Fruit fly (Drosophila melanogaster) whole organism, embryonic: Measurements from ENCODE around the gene Atu.
A peak's percentile ranks its signal among the peaks of the same experiment; 100 is the strongest.

Experiments used
- ATbp ChIP-seq: fragments of 200-800 bp; sonication (Bioruptor generic); optimal IDR thresholded peaks from 2 replicates; lab custom pipeline; 2017; ENCODE audit warnings: missing biosample characterization, mild to moderate bottlenecking, missing genetic modification characterization, missing genetic modification reagents
- CG10274 ChIP-seq: fragments of 200-800 bp; sonication (Bioruptor generic); optimal IDR thresholded peaks from 3 replicates; lab custom pipeline; 2017; ENCODE audit warnings: missing biosample characterization, mild to moderate bottlenecking, missing genetic modification characterization
- CG16813 ChIP-seq: fragments of 200-800 bp; sonication (Bioruptor generic); IDR thresholded peaks from 3 replicates; pipeline ENCODE4 v1.3.6; 2022; ENCODE audit warnings: missing biosample characterization, missing genetic modification characterization; ENCODE audit not compliant: partially characterized antibody
- CG17612 ChIP-seq: fragments of 200-800 bp; sonication (Bioruptor generic); IDR thresholded peaks from 2 replicates; pipeline ENCODE4 v1.3.6; 2022; ENCODE audit warnings: missing biosample characterization, missing genetic modification characterization
- CG1792 ChIP-seq: fragments of 200-800 bp; sonication (Bioruptor generic); optimal IDR thresholded peaks from 2 replicates; lab custom pipeline; 2016; ENCODE audit warnings: missing biosample characterization, missing genetic modification characterization
- CG18262 ChIP-seq: fragments of 200-800 bp; optimal IDR thresholded peaks from 3 replicates; lab custom pipeline; 2019; ENCODE audit warnings: missing biosample characterization, mild to moderate bottlenecking, missing genetic modification characterization, moderate library complexity
- CG33557 ChIP-seq: fragments of 200-800 bp; sonication (Bioruptor generic); optimal IDR thresholded peaks from 2 replicates; lab custom pipeline; 2019; ENCODE audit warnings: missing biosample characterization, mild to moderate bottlenecking, missing genetic modification characterization, moderate library complexity
- CG4328 ChIP-seq: fragments of 200-800 bp; sonication (Bioruptor generic); optimal IDR thresholded peaks from 3 replicates; lab custom pipeline; 2017; ENCODE audit warnings: missing biosample characterization, missing genetic modification reagents, missing genetic modification characterization
- CG4424 ChIP-seq: fragments of 200-800 bp; sonication (Bioruptor generic); optimal IDR thresholded peaks from 3 replicates; lab custom pipeline; 2016; ENCODE audit warnings: missing biosample characterization, missing genetic modification characterization
- CG4617 ChIP-seq: fragments of 200-800 bp; sonication (Bioruptor generic); optimal IDR thresholded peaks from 3 replicates; lab custom pipeline; 2016; ENCODE audit warnings: missing biosample characterization, missing genetic modification characterization, borderline replicate concordance
- CG4820 ChIP-seq: fragments of 200-800 bp; sonication (Bioruptor generic); optimal IDR thresholded peaks from 3 replicates; lab custom pipeline; 2016; ENCODE audit warnings: missing biosample characterization, missing genetic modification characterization
- CG6254 ChIP-seq: fragments of 200-800 bp; sonication (Bioruptor generic); optimal IDR thresholded peaks from 3 replicates; lab custom pipeline; 2017; ENCODE audit warnings: mild to moderate bottlenecking, missing biosample characterization, missing genetic modification reagents, missing genetic modification characterization
- CG6854 ChIP-seq: fragments of 200-800 bp; sonication (Bioruptor generic); optimal IDR thresholded peaks from 3 replicates; lab custom pipeline; 2017; ENCODE audit warnings: missing biosample characterization, mild to moderate bottlenecking, missing genetic modification characterization
- CG7987 ChIP-seq: fragments of 200-800 bp; sonication (Bioruptor generic); optimal IDR thresholded peaks from 2 replicates; lab custom pipeline; 2018; ENCODE audit warnings: missing biosample characterization, mild to moderate bottlenecking, missing genetic modification characterization, moderate library complexity
- CG8359 ChIP-seq: fragments of 200-800 bp; sonication (Bioruptor generic); optimal IDR thresholded peaks from 2 replicates; lab custom pipeline; 2017; ENCODE audit warnings: missing biosample characterization, mild to moderate bottlenecking, missing genetic modification characterization, borderline replicate concordance
- CG9215 ChIP-seq: fragments of 200-800 bp; sonication (Bioruptor generic); IDR thresholded peaks from 2 replicates; pipeline ENCODE4 v1.3.6; 2022; ENCODE audit warnings: missing biosample characterization, missing genetic modification characterization
- CrebB ChIP-seq: fragments of 200-800 bp; sonication (Bioruptor generic); optimal IDR thresholded peaks from 3 replicates; lab custom pipeline; 2018; ENCODE audit warnings: missing biosample characterization, mild to moderate bottlenecking, missing genetic modification characterization
- D19B ChIP-seq: fragments of 200-800 bp; sonication (Bioruptor generic); optimal IDR thresholded peaks from 2 replicates; lab custom pipeline; 2017; ENCODE audit warnings: missing biosample characterization, mild to moderate bottlenecking, missing genetic modification characterization
- Dip2 ChIP-seq: fragments of 200-800 bp; sonication (Bioruptor generic); IDR thresholded peaks from 2 replicates; pipeline ENCODE4 v1.3.6; 2022; ENCODE audit warnings: missing biosample characterization, missing genetic modification characterization
- GATAe ChIP-seq: fragments of 200-800 bp; sonication (Bioruptor generic); conservative IDR thresholded peaks from 2 replicates; pipeline ENCODE4 v1.3.6; 2022; ENCODE audit warnings: missing biosample characterization, missing genetic modification characterization
- Hr3 ChIP-seq: fragments of 200-800 bp; sonication (Bioruptor generic); optimal IDR thresholded peaks from 3 replicates; lab custom pipeline; 2016; ENCODE audit warnings: missing biosample characterization, missing genetic modification characterization
- MESR4 ChIP-seq: fragments of 200-800 bp; sonication (Bioruptor generic); optimal IDR thresholded peaks from 2 replicates; lab custom pipeline; 2018; ENCODE audit warnings: missing biosample characterization, mild to moderate bottlenecking, missing genetic modification characterization, moderate library complexity
- Med ChIP-seq: fragments of 200-800 bp; sonication (Bioruptor generic); peaks from one replicate; lab custom pipeline; 2016; ENCODE audit warnings: missing biosample characterization, missing genetic modification characterization, mild to moderate bottlenecking, inconsistent platforms, moderate library complexity
- Mrtf ChIP-seq: fragments of 200-800 bp; sonication (Bioruptor generic); IDR thresholded peaks from 3 replicates; pipeline ENCODE4 v1.3.6; 2022; ENCODE audit warnings: missing biosample characterization, missing genetic modification characterization
- Oaz ChIP-seq: fragments of 200-800 bp; sonication (Bioruptor generic); IDR thresholded peaks from 2 replicates; pipeline ENCODE4 v1.3.6; 2022; ENCODE audit warnings: missing biosample characterization, missing genetic modification characterization
- Sry-β ChIP-seq: fragments of 200-800 bp; sonication (Bioruptor generic); optimal IDR thresholded peaks from 2 replicates; lab custom pipeline; 2018; ENCODE audit warnings: missing biosample characterization, mild to moderate bottlenecking, missing genetic modification characterization, moderate library complexity
- al ChIP-seq: fragments of 200-800 bp; sonication (Bioruptor generic); IDR thresholded peaks from 2 replicates; pipeline ENCODE4 v1.3.6; 2022; ENCODE audit warnings: missing biosample characterization, missing genetic modification characterization
- crol ChIP-seq: fragments of 200-800 bp; sonication (Bioruptor generic); IDR thresholded peaks from 2 replicates; pipeline ENCODE4 v1.3.6; 2022; ENCODE audit warnings: missing biosample characterization, missing genetic modification characterization
- dm ChIP-seq: fragments of 200-800 bp; sonication (Bioruptor generic); optimal IDR thresholded peaks from 3 replicates; lab custom pipeline; 2016; ENCODE audit warnings: missing biosample characterization, missing genetic modification characterization
- dmrt99B ChIP-seq: fragments of 200-800 bp; sonication (Bioruptor generic); optimal IDR thresholded peaks from 2 replicates; lab custom pipeline; 2018; ENCODE audit warnings: missing biosample characterization, mild to moderate bottlenecking, missing genetic modification characterization, moderate library complexity
- esg ChIP-seq: fragments of 200-800 bp; sonication (Bioruptor generic); conservative IDR thresholded peaks from 2 replicates; pipeline ENCODE4 v1.3.6; 2022; ENCODE audit warnings: missing biosample characterization, missing genetic modification characterization
- fd3F ChIP-seq: fragments of 200-800 bp; sonication (Bioruptor generic); optimal IDR thresholded peaks from 2 replicates; lab custom pipeline; 2018; ENCODE audit warnings: missing biosample characterization, mild to moderate bottlenecking, missing genetic modification characterization, moderate library complexity
- fd64A ChIP-seq: fragments of 200-800 bp; sonication (Bioruptor generic); optimal IDR thresholded peaks from 3 replicates; lab custom pipeline; 2018; ENCODE audit warnings: missing biosample characterization, mild to moderate bottlenecking, missing genetic modification characterization
- grn ChIP-seq: fragments of 200-800 bp; sonication (Bioruptor generic); optimal IDR thresholded peaks from 3 replicates; lab custom pipeline; 2017; ENCODE audit warnings: missing biosample characterization, missing genetic modification characterization
- gro ChIP-seq: fragments of 200-800 bp; sonication (Bioruptor generic); optimal IDR thresholded peaks from 2 replicates; lab custom pipeline; 2016; ENCODE audit warnings: missing biosample characterization, missing genetic modification characterization
- kni ChIP-seq: fragments of 200-800 bp; sonication (Bioruptor generic); optimal IDR thresholded peaks from 3 replicates; lab custom pipeline; 2017; ENCODE audit warnings: mild to moderate bottlenecking, missing biosample characterization, missing genetic modification reagents, missing genetic modification characterization
- pfk ChIP-seq: fragments of 200-800 bp; sonication (Bioruptor generic); optimal IDR thresholded peaks from 2 replicates; lab custom pipeline; 2018; ENCODE audit warnings: missing biosample characterization, mild to moderate bottlenecking, missing genetic modification characterization, moderate library complexity
- rib ChIP-seq: fragments of 200-800 bp; sonication (Bioruptor generic); IDR thresholded peaks from 2 replicates; pipeline ENCODE4 v1.3.6; 2022; ENCODE audit warnings: missing biosample characterization, missing genetic modification characterization
- ro ChIP-seq: fragments of 200-800 bp; sonication (Bioruptor generic); IDR thresholded peaks from 2 replicates; pipeline ENCODE4 v1.3.6; 2022; ENCODE audit warnings: missing biosample characterization, missing genetic modification characterization
- run ChIP-seq: fragments of 200-800 bp; sonication (Bioruptor generic); optimal IDR thresholded peaks from 3 replicates; lab custom pipeline; 2018; ENCODE audit warnings: missing biosample characterization, mild to moderate bottlenecking, missing genetic modification characterization
- ssp ChIP-seq: fragments of 200-800 bp; sonication (Bioruptor generic); IDR thresholded peaks from 2 replicates; pipeline ENCODE4 v1.3.6; 2022; ENCODE audit warnings: missing biosample characterization, missing genetic modification characterization
- usp ChIP-seq: fragments of >200 bp; optimal IDR thresholded peaks from 2 replicates; lab custom pipeline; 2017; ENCODE audit warnings: missing biosample characterization, missing genetic modification characterization
- wek ChIP-seq: fragments of 200-800 bp; sonication (Bioruptor generic); optimal IDR thresholded peaks from 3 replicates; lab custom pipeline; 2018; ENCODE audit warnings: missing biosample characterization, mild to moderate bottlenecking, missing genetic modification characterization, moderate library complexity

Atu gene

dm6 chr3R:5636519-5637430 lies 23.6 kb downstream of the Atu start, which contains the start of the genes CG31548 and CG12170 (continued):
- no peak for TF ChIP-seq CG16813 (GFP tag; lab: Robert Waterston, UW)
- TF ChIP-seq esg: peak; percentile 50
- TF ChIP-seq gro (GFP tag; lab: Kevin White, UChicago): peak; percentile 11
- TF ChIP-seq CG6854 (GFP tag; lab: Kevin White, UChicago): no peak
- TF ChIP-seq run (tag; lab: Kevin White, UChicago): no peak

dm6 chr3R:5643421-5643820 lies 30.3 kb downstream of the Atu start:
- TF ChIP-seq ATbp (GFP tag; lab: Kevin White, UChicago) (no peak), Med (GFP tag; lab: Kevin White, UChicago) (peak; percentile 60)
- TF ChIP-seq, all 482 proteins: peak for 1

- TF ChIP-seq wek (GFP tag; lab: Kevin White, UChicago): no peak
- TF ChIP-seq CG17612 (GFP tag; lab: Robert Waterston, UW): no peak
- TF ChIP-seq CG4424 (GFP tag; lab: Kevin White, UChicago): no peak
- TF ChIP-seq CG4617 (GFP tag; lab: Kevin White, UChicago): no peak
- no peak for TF ChIP-seq esg
- TF ChIP-seq rib: peak; percentile 8
- no peak for TF ChIP-seq CG4820 (GFP tag; lab: Kevin White, UChicago)
- TF ChIP-seq crol (GFP tag; lab: Robert Waterston, UW): peak; percentile 72
- TF ChIP-seq CG7987 (GFP tag; lab: Kevin White, UChicago): no peak
- no peak for TF ChIP-seq Dip2
- TF ChIP-seq CG4328 (GFP tag; lab: Kevin White, UChicago): no peak
- peak; percentile 66 for TF ChIP-seq kni
- no peak for TF ChIP-seq Mrtf (GFP tag; lab: Robert Waterston, UW)
- TF ChIP-seq al (GFP tag; lab: Robert Waterston, UW): no peak
- TF ChIP-seq D19B: no peak
- no peak for TF ChIP-seq Hr3 (GFP tag; lab: Kevin White, UChicago)
- no peak for TF ChIP-seq CG8359 (GFP tag; lab: Kevin White, UChicago)
- no peak for TF ChIP-seq fd3F (GFP tag; lab: Kevin White, UChicago)
- no peak for TF ChIP-seq CG1792 (GFP tag; lab: Kevin White, UChicago)
- TF ChIP-seq CG33557 (GFP tag; lab: Kevin White, UChicago): no peak
- TF ChIP-seq GATAe (GFP tag; lab: Robert Waterston, UW): no peak
- TF ChIP-seq MESR4 (GFP tag; lab: Kevin White, UChicago): peak; percentile 86
- no peak for TF ChIP-seq CG9215 (GFP tag; lab: Robert Waterston, UW)
- TF ChIP-seq CG10274: no peak
- TF ChIP-seq CG18262 (tag; lab: Kevin White, UChicago): no peak
- TF ChIP-seq CG6254 (GFP tag; lab: Kevin White, UChicago): no peak
- no peak for TF ChIP-seq ro
- TF ChIP-seq usp: no peak
- no peak for TF ChIP-seq grn (GFP tag; lab: Kevin White, UChicago)
- no peak for TF ChIP-seq Sry-β (GFP tag; lab: Kevin White, UChicago)
- no peak for TF ChIP-seq fd64A (GFP tag; lab: Kevin White, UChicago)
- TF ChIP-seq ssp (GFP tag; lab: Robert Waterston, UW): no peak
- TF ChIP-seq CrebB (tag; lab: Kevin White, UChicago): no peak
- TF ChIP-seq dmrt99B (tag; lab: Kevin White, UChicago): no peak
- TF ChIP-seq Oaz (GFP tag; lab: Robert Waterston, UW): no peak
- TF ChIP-seq pfk: no peak
- peak; percentile 3 for TF ChIP-seq dm (GFP tag; lab: Kevin White, UChicago)
These were observed 34.8 kb downstream of the Atu start for dm6 chr3R:5647705-5648568.
